Fruit fly (Drosophila melanogaster): ENCODE data around the gene Pomp.

Gene Pomp

DNA sequence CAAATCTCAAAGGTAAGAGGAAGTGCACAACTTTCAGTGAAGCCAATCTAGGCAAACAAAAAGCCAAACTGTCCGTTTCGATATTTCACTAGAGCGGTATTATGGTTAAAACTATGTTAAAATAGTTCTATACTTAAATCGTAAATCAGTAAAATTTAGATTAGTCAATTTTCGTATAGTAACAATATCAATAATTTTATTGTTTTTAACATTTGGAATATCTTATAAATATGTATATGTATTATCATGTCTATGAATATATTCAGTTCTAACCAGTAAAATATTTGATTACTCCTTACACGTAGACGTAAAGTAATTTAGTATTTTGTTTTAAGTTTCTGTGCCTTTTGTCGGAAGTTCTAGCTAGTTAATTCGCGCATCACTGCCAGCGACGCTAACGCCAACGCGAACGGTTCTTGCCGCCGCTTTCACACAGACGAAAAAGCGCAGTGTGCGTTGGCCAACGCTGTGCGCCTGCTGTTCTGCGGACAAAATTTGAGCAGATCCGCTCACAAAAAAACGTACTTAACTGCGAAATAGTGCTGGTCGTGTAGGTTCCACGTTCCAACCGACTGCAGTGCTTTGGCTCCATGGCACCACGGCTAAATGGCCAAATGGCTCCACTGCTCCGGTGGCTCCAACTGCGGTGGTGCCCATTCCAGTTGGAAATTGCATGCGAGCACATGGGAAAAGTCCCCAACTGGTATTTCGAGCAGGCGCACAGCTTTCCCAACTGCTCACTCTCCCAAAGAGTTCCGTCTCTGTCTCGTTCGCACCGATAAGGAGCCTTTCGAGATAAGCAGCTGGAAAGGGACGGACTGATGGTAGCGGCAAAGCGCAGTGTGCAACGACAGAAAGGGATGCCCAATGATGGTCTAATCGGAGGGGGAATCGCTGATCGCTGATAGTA is 36.0 kb downstream of the Pomp start (continued):
- no peak for TF ChIP-seq fru (optimal IDR thresholded peaks at IDR 0.05)
- TF ChIP-seq nerfin-2 (GFP tag; IDR thresholded peaks at IDR 0.05; ENCODE audit: partially characterized antibody), result peak; percentile 43; the same call in 1 of the 2 replicates
- peak; percentile 36; the same call in 1 of the 3 replicates for TF ChIP-seq Optix (GFP tag; IDR thresholded peaks at IDR 0.05)
- TF ChIP-seq stwl (tag; optimal IDR thresholded peaks at IDR 0.05), result peak; percentile 25
- no peak for TF ChIP-seq CG42726 (GFP tag; IDR thresholded peaks at IDR 0.05; ENCODE audit: partially characterized antibody)
- TF ChIP-seq eve (GFP tag; optimal IDR thresholded peaks at IDR 0.05), result peak in 1 of 2 experiments; percentile 1
- TF ChIP-seq Deaf1 (tag; optimal IDR thresholded peaks at IDR 0.05), result peak; percentile 29
- no peak for TF ChIP-seq gfzf (GFP tag; optimal IDR thresholded peaks at IDR 0.05)
- TF ChIP-seq CG9932 (GFP tag; IDR thresholded peaks at IDR 0.05), result peak; percentile 45
- TF ChIP-seq Awh (GFP tag; IDR thresholded peaks at IDR 0.05), result no peak; the same call in 1 of the 2 replicates
- no peak for TF ChIP-seq CG3847 (GFP tag; IDR thresholded peaks at IDR 0.05)
- no peak for TF ChIP-seq Atf3 (GFP tag; optimal IDR thresholded peaks at IDR 0.05)
- TF ChIP-seq Six4 (GFP tag; optimal IDR thresholded peaks at IDR 0.05), result no peak
- TF ChIP-seq CG12155 (GFP tag; optimal IDR thresholded peaks at IDR 0.05), result no peak
- TF ChIP-seq CG33213 (GFP tag; optimal IDR thresholded peaks at IDR 0.05), result peak; percentile 11
- TF ChIP-seq Fer3 (tag; optimal IDR thresholded peaks at IDR 0.05), result no peak
- TF ChIP-seq dm (GFP tag; optimal IDR thresholded peaks at IDR 0.05), result peak; percentile 85
- TF ChIP-seq Dref (GFP tag; IDR thresholded peaks at IDR 0.05), result no peak
- no peak for TF ChIP-seq CG10147 (GFP tag; optimal IDR thresholded peaks at IDR 0.05)
- peak; percentile 43; the same call in 1 of the 2 replicates for TF ChIP-seq Rfx (GFP tag; IDR thresholded peaks at IDR 0.05)
- TF ChIP-seq CG4730 (GFP tag; IDR thresholded peaks at IDR 0.05), result no peak
- no peak for TF ChIP-seq CG18764 (GFP tag; optimal IDR thresholded peaks at IDR 0.05)
- no peak for TF ChIP-seq ind (GFP tag; optimal IDR thresholded peaks at IDR 0.05)
- TF ChIP-seq maf-S (GFP tag; optimal IDR thresholded peaks at IDR 0.05), result no peak
- TF ChIP-seq ken (GFP tag; IDR thresholded peaks at IDR 0.05), result 0 out of 3 replicates have a peak, but pooled peaks have one; percentile 10
- peak; percentile 62 for TF ChIP-seq Sox100B (GFP tag; optimal IDR thresholded peaks at IDR 0.05)
- no peak for TF ChIP-seq Lim3 (GFP tag; IDR thresholded peaks at IDR 0.05)
- no peak for TF ChIP-seq CG1647 (GFP tag; optimal IDR thresholded peaks at IDR 0.05)
- no peak for TF ChIP-seq Dp (GFP tag; optimal IDR thresholded peaks at IDR 0.05)
- TF ChIP-seq Xbp1 (GFP tag; optimal IDR thresholded peaks at IDR 0.05), result peak; percentile 22
- TF ChIP-seq Chrac-16 (GFP tag; optimal IDR thresholded peaks at IDR 0.05), result no peak
- TF ChIP-seq CG16779 (GFP tag; IDR thresholded peaks at IDR 0.05), result no peak
- peak; percentile 68 for TF ChIP-seq sens (GFP tag)
- no peak for TF ChIP-seq fu2 (GFP tag; optimal IDR thresholded peaks at IDR 0.05)
- no peak for TF ChIP-seq sisA (GFP tag; IDR thresholded peaks at IDR 0.05)
- no peak for TF ChIP-seq Mrtf (GFP tag; IDR thresholded peaks at IDR 0.05)
- TF ChIP-seq Pdp1 (GFP tag; optimal IDR thresholded peaks at IDR 0.05), result peak in 1 of 2 experiments; percentile 51
- TF ChIP-seq CG4424 (GFP tag; optimal IDR thresholded peaks at IDR 0.05), result peak; percentile 32
- TF ChIP-seq oc (tag; optimal IDR thresholded peaks at IDR 0.05), result peak; percentile 54
- TF ChIP-seq Sin3A (optimal IDR thresholded peaks at IDR 0.05), result no peak
- TF ChIP-seq HLH3B (GFP tag; IDR thresholded peaks at IDR 0.05), result no peak
- peak; percentile 46 for TF ChIP-seq CG18262 (tag; optimal IDR thresholded peaks at IDR 0.05)
- no peak for TF ChIP-seq CG3726 (GFP tag; IDR thresholded peaks at IDR 0.05)
- TF ChIP-seq CG12391 (tag; optimal IDR thresholded peaks at IDR 0.05), result peak; percentile 48
- peak; percentile 86 for TF ChIP-seq CG10543 (GFP tag; optimal IDR thresholded peaks at IDR 0.05)
- TF ChIP-seq Fer1 (GFP tag; optimal IDR thresholded peaks at IDR 0.05), result peak; percentile 15
- TF ChIP-seq CG6765 (GFP tag; optimal IDR thresholded peaks at IDR 0.05), result peak; percentile 19
- TF ChIP-seq CG10366 (GFP tag; IDR thresholded peaks at IDR 0.05), result no peak
- TF ChIP-seq Atf-2 (GFP tag; optimal IDR thresholded peaks at IDR 0.05), result no peak
- no peak for TF ChIP-seq Dip3 (GFP tag; optimal IDR thresholded peaks at IDR 0.05)
- TF ChIP-seq Hsf (GFP tag; optimal IDR thresholded peaks at IDR 0.05), result no peak
